Worm (Caenorhabditis elegans): ENCODE results near the gene R11G11.16.
A peak's percentile ranks its signal among the peaks of the same experiment; 100 is the strongest.

R11G11.16 gene

ce11 chrV:552406-552805 is 27.5 kb upstream of the R11G11.16 start:
- TF ChIP-seq nhr-23 (tag; optimal IDR thresholded peaks at IDR 0.05) (no peak), ztf-1 (GFP tag; conservative IDR thresholded peaks at IDR 0.05) (no peak), unc-39 (tag; optimal IDR thresholded peaks at IDR 0.05) (no peak), sma-9 (GFP tag; optimal IDR thresholded peaks at IDR 0.05) (no peak), sma-9 (tag; optimal IDR thresholded peaks at IDR 0.05) (no peak), zag-1 (tag; optimal IDR thresholded peaks at IDR 0.05) (no peak), lin-39 (tag; optimal IDR thresholded peaks at IDR 0.05) (no peak), crh-2 (tag; optimal IDR thresholded peaks at IDR 0.05) (no peak), nhr-10 (tag; optimal IDR thresholded peaks at IDR 0.05) (no peak), nhr-129 (tag; optimal IDR thresholded peaks at IDR 0.05) (no peak), sem-4 (tag; optimal IDR thresholded peaks at IDR 0.05) (no peak), egl-27 (tag; optimal IDR thresholded peaks at IDR 0.05) (no peak), C34F6.9 (tag; optimal IDR thresholded peaks at IDR 0.05) (no peak), elt-3 (tag; optimal IDR thresholded peaks at IDR 0.05) (no peak), ceh-82 (tag; optimal IDR thresholded peaks at IDR 0.05) (no peak)

- TF ChIP-seq mdl-1 (tag; optimal IDR thresholded peaks at IDR 0.05): no peak
- no peak for TF ChIP-seq lin-13 (GFP tag; optimal IDR thresholded peaks at IDR 0.05)
- TF ChIP-seq nhr-11 (tag; optimal IDR thresholded peaks at IDR 0.05): no peak
- TF ChIP-seq unc-62 (GFP tag; optimal IDR thresholded peaks at IDR 0.05): no peak
- no peak for TF ChIP-seq ZK546.5 (tag; optimal IDR thresholded peaks at IDR 0.05)
- no peak for TF ChIP-seq elt-3 (tag; optimal IDR thresholded peaks at IDR 0.05)
- no peak for TF ChIP-seq lin-39 (tag; optimal IDR thresholded peaks at IDR 0.05)
- no peak for TF ChIP-seq lin-11 (tag; optimal IDR thresholded peaks at IDR 0.05)
- TF ChIP-seq nhr-6 (tag; optimal IDR thresholded peaks at IDR 0.05): no peak
- no peak for TF ChIP-seq fos-1 (tag; optimal IDR thresholded peaks at IDR 0.05)
Measured at ce11 chrV:547980-548379, 23.0 kb upstream of the R11G11.16 start, which contains the start of gene C14C6.6. Gene C14C6.6, minus strand, starts transcription at chrV:548080.

- TF ChIP-seq alr-1 (tag; optimal IDR thresholded peaks at IDR 0.05) (no peak), nhr-6 (tag; optimal IDR thresholded peaks at IDR 0.05) (no peak), lin-13 (GFP tag; optimal IDR thresholded peaks at IDR 0.05) (no peak), nhr-25 (tag; optimal IDR thresholded peaks at IDR 0.05) (no peak), C34F6.9 (tag; optimal IDR thresholded peaks at IDR 0.05) (no peak), ZK546.5 (tag; optimal IDR thresholded peaks at IDR 0.05) (no peak), sma-3 (GFP tag; optimal IDR thresholded peaks at IDR 0.05) (no peak), R02D3.7 (tag; optimal IDR thresholded peaks at IDR 0.05) (no peak), unc-62 (GFP tag; optimal IDR thresholded peaks at IDR 0.05) (no peak), snpc-4 (tag; optimal IDR thresholded peaks at IDR 0.05) (no peak), sma-9 (GFP tag; optimal IDR thresholded peaks at IDR 0.05) (no peak), sma-9 (tag; optimal IDR thresholded peaks at IDR 0.05) (no peak), gmeb-1 (tag; optimal IDR thresholded peaks at IDR 0.05) (no peak), nhr-129 (tag; optimal IDR thresholded peaks at IDR 0.05) (no peak), ceh-16 (tag; optimal IDR thresholded peaks at IDR 0.05) (no peak), elt-1 (tag; optimal IDR thresholded peaks at IDR 0.05) (no peak)
Measured at ce11 chrV:543169-543568, 18.2 kb upstream of the R11G11.16 start, which contains the start of gene C14C6.3. Gene C14C6.3, plus strand, starts transcription at chrV:543469.

- TF ChIP-seq sma-9 (GFP tag; optimal IDR thresholded peaks at IDR 0.05) (peak; percentile 50), sma-9 (tag; optimal IDR thresholded peaks at IDR 0.05) (no peak), elt-1 (tag; optimal IDR thresholded peaks at IDR 0.05) (peak; percentile 31), blmp-1 (tag; optimal IDR thresholded peaks at IDR 0.05; ENCODE audit: insufficient read depth) (no peak)
Measured at ce11 chrV:541470-541869, 16.5 kb upstream of the R11G11.16 start.

- TF ChIP-seq ceh-16 (tag; optimal IDR thresholded peaks at IDR 0.05) (peak; percentile 30), dmd-4 (tag; optimal IDR thresholded peaks at IDR 0.05) (no peak), sma-9 (GFP tag; optimal IDR thresholded peaks at IDR 0.05) (peak; percentile 81), sma-9 (tag; optimal IDR thresholded peaks at IDR 0.05) (no peak), peb-1 (tag; optimal IDR thresholded peaks at IDR 0.05) (no peak), nhr-23 (tag; optimal IDR thresholded peaks at IDR 0.05) (peak; percentile 26), elt-1 (tag; optimal IDR thresholded peaks at IDR 0.05) (peak; percentile 95), ztf-4 (tag; optimal IDR thresholded peaks at IDR 0.05) (no peak), ZK546.5 (tag; optimal IDR thresholded peaks at IDR 0.05) (no peak), mbf-1 (tag; optimal IDR thresholded peaks at IDR 0.05) (no peak)
Measured at ce11 chrV:539040-539510, 14.1 kb upstream of the R11G11.16 start, which contains the start of gene nhr-155. Gene nhr-155, plus strand, starts transcription at chrV:539460.

Measured in whole organism, L2 larva.